Worm (Caenorhabditis elegans) whole organism, L3 larva: ENCODE measurements around the gene C16C8.22.

ENCODE experiments used
- R02D3.7 ChIP-seq: fragments of 150-350 bp; optimal IDR thresholded peaks from 2 replicates; lab custom pipeline; 2014; ENCODE audit warnings: missing biosample characterization, missing genetic modification characterization
- ZK546.5 ChIP-seq: sonication (generic microtip); optimal IDR thresholded peaks from 2 replicates; lab custom pipeline; 2017; ENCODE audit warnings: missing biosample characterization, missing genetic modification characterization
- aly-2 ChIP-seq: fragments of 150-350 bp; optimal IDR thresholded peaks from 2 replicates; lab custom pipeline; 2014; ENCODE audit warnings: missing biosample characterization, missing genetic modification characterization
- ama-1 ChIP-seq: fragments of 150-350 bp; optimal IDR thresholded peaks from 2 replicates; lab custom pipeline; 2018
- ceh-16 ChIP-seq: sonication (generic microtip); optimal IDR thresholded peaks from 2 replicates; lab custom pipeline; 2017; ENCODE audit warnings: missing biosample characterization, missing genetic modification characterization
- ceh-28 ChIP-seq: fragments of 150-350 bp; optimal IDR thresholded peaks from 2 replicates; lab custom pipeline; 2014; ENCODE audit warnings: missing biosample characterization, missing genetic modification reagents, missing genetic modification characterization
- ceh-82 ChIP-seq: fragments of 150-350 bp; optimal IDR thresholded peaks from 2 replicates; lab custom pipeline; 2014; ENCODE audit warnings: missing biosample characterization, missing genetic modification characterization
- ceh-9 ChIP-seq: sonication (generic microtip); optimal IDR thresholded peaks from 2 replicates; lab custom pipeline; 2018; ENCODE audit warnings: missing biosample characterization, missing genetic modification characterization
- daf-12 ChIP-seq: fragments of 150-350 bp; optimal IDR thresholded peaks from 2 replicates; lab custom pipeline; 2014; ENCODE audit warnings: missing biosample characterization, missing genetic modification reagents, missing genetic modification characterization
- egl-27 ChIP-seq: sonication (generic microtip); optimal IDR thresholded peaks from 4 replicates; lab custom pipeline; 2017; ENCODE audit warnings: missing biosample characterization, missing genetic modification reagents, missing genetic modification characterization
- egl-5 ChIP-seq: fragments of 150-350 bp; optimal IDR thresholded peaks from 2 replicates; lab custom pipeline; 2017; ENCODE audit warnings: missing biosample characterization, missing genetic modification reagents, missing genetic modification characterization, inconsistent platforms
- elt-1 ChIP-seq: fragments of 150-350 bp; optimal IDR thresholded peaks from 2 replicates; lab custom pipeline; 2014; ENCODE audit warnings: missing biosample characterization, missing genetic modification characterization
- elt-3 ChIP-seq, 3 experiments: fragments of 150-350 bp in 1 of 3; sonication (generic microtip) in 2 of 3; optimal IDR thresholded peaks; 2 replicates in 2 of 3; 4 replicates in 1 of 3; lab custom pipeline; 2014 to 2017; ENCODE audit warnings: missing biosample characterization in 3 of 3, missing genetic modification characterization in 3 of 3
- eor-1 ChIP-seq, 2 experiments: fragments of 150-350 bp; optimal IDR thresholded peaks; 2 replicates each; lab custom pipeline; 2014 to 2018; ENCODE audit warnings: missing biosample characterization in 2 of 2, missing genetic modification characterization in 2 of 2
- fkh-10 ChIP-seq: sonication (generic microtip); optimal IDR thresholded peaks from 2 replicates; lab custom pipeline; 2017; ENCODE audit warnings: missing biosample characterization, missing genetic modification reagents, missing genetic modification characterization
- fkh-2 ChIP-seq: fragments of 150-350 bp; optimal IDR thresholded peaks from 2 replicates; lab custom pipeline; 2014; ENCODE audit warnings: missing biosample characterization, missing genetic modification reagents, missing genetic modification characterization
- fos-1 ChIP-seq: fragments of 150-350 bp; optimal IDR thresholded peaks from 2 replicates; lab custom pipeline; 2014; ENCODE audit warnings: missing biosample characterization, missing genetic modification characterization
- hmg-11 ChIP-seq: sonication (generic microtip); optimal IDR thresholded peaks from 2 replicates; lab custom pipeline; 2016; ENCODE audit warnings: missing genetic modification characterization, missing compliant biosample characterization
- jun-1 ChIP-seq: fragments of 150-350 bp; optimal IDR thresholded peaks from 2 replicates; lab custom pipeline; 2014; ENCODE audit warnings: missing biosample characterization, missing genetic modification reagents, missing genetic modification characterization
- lin-39 ChIP-seq: fragments of 150-350 bp; optimal IDR thresholded peaks from 2 replicates; lab custom pipeline; 2018; ENCODE audit warnings: missing biosample characterization, missing genetic modification reagents, missing genetic modification characterization
- lsy-12 ChIP-seq: sonication (generic microtip); optimal IDR thresholded peaks from 2 replicates; lab custom pipeline; 2016; ENCODE audit warnings: mild to moderate bottlenecking, missing genetic modification characterization, missing compliant biosample characterization
- mdl-1 ChIP-seq: fragments of 150-350 bp; optimal IDR thresholded peaks from 2 replicates; lab custom pipeline; 2014; ENCODE audit warnings: missing biosample characterization, missing genetic modification characterization
- mml-1 ChIP-seq: fragments of 150-350 bp; sonication (generic microtip); optimal IDR thresholded peaks from 3 replicates; lab custom pipeline; 2014; ENCODE audit warnings: missing biosample characterization, missing genetic modification characterization
- nfya-1 ChIP-seq: sonication (generic microtip); optimal IDR thresholded peaks from 2 replicates; lab custom pipeline; 2017; ENCODE audit warnings: missing genetic modification characterization, mild to moderate bottlenecking, missing compliant biosample characterization, antibody characterized with exemption, moderate library complexity; ENCODE audit not compliant: insufficient read depth
- nhr-11 ChIP-seq: fragments of 150-350 bp; optimal IDR thresholded peaks from 2 replicates; lab custom pipeline; 2014; ENCODE audit warnings: missing biosample characterization, missing genetic modification characterization
- nhr-12 ChIP-seq: fragments of 150-350 bp; optimal IDR thresholded peaks from 2 replicates; lab custom pipeline; 2014; ENCODE audit warnings: missing biosample characterization, missing genetic modification characterization
- nhr-23 ChIP-seq: fragments of 150-350 bp; optimal IDR thresholded peaks from 2 replicates; lab custom pipeline; 2014; ENCODE audit warnings: missing biosample characterization, missing genetic modification reagents, missing genetic modification characterization
- nhr-237 ChIP-seq: fragments of 150-350 bp; optimal IDR thresholded peaks from 2 replicates; lab custom pipeline; 2014; ENCODE audit warnings: missing biosample characterization, missing genetic modification characterization
- nhr-25 ChIP-seq: sonication (generic microtip); optimal IDR thresholded peaks from 2 replicates; lab custom pipeline; 2017; ENCODE audit warnings: missing biosample characterization, missing genetic modification characterization
- nhr-28 ChIP-seq: fragments of 150-350 bp; optimal IDR thresholded peaks from 2 replicates; lab custom pipeline; 2014; ENCODE audit warnings: missing biosample characterization, missing genetic modification characterization
- nhr-43 ChIP-seq: sonication (generic microtip); optimal IDR thresholded peaks from 2 replicates; lab custom pipeline; 2016; ENCODE audit warnings: mild to moderate bottlenecking, missing genetic modification characterization, missing compliant biosample characterization; ENCODE audit not compliant: poor library complexity, severe bottlenecking
- nhr-67 ChIP-seq: fragments of 150-350 bp; optimal IDR thresholded peaks from 2 replicates; lab custom pipeline; 2014; ENCODE audit warnings: missing biosample characterization, missing genetic modification characterization
- nhr-76 ChIP-seq: fragments of 150-350 bp; sonication (generic microtip); optimal IDR thresholded peaks from 5 replicates; lab custom pipeline; 2014; ENCODE audit warnings: missing biosample characterization, missing genetic modification characterization
- nhr-77 ChIP-seq: fragments of 150-350 bp; optimal IDR thresholded peaks from 2 replicates; lab custom pipeline; 2014; ENCODE audit warnings: missing biosample characterization, missing genetic modification characterization
- pha-4 ChIP-seq: fragments of 150-350 bp; optimal IDR thresholded peaks from 2 replicates; lab custom pipeline; 2014; ENCODE audit warnings: missing biosample characterization, missing genetic modification reagents, missing genetic modification characterization
- pqm-1 ChIP-seq: fragments of 150-350 bp; optimal IDR thresholded peaks from 2 replicates; lab custom pipeline; 2017; ENCODE audit warnings: missing biosample characterization, missing genetic modification characterization, inconsistent platforms
- sea-2 ChIP-seq: fragments of 150-350 bp; sonication (generic microtip); optimal IDR thresholded peaks from 4 replicates; lab custom pipeline; 2014; ENCODE audit warnings: missing biosample characterization, missing genetic modification reagents, missing genetic modification characterization
- skn-1 ChIP-seq: fragments of 150-350 bp; optimal IDR thresholded peaks from 2 replicates; lab custom pipeline; 2014; ENCODE audit warnings: missing biosample characterization, missing genetic modification characterization
- snpc-4 ChIP-seq: fragments of 150-350 bp; optimal IDR thresholded peaks from 2 replicates; lab custom pipeline; 2014; ENCODE audit warnings: missing biosample characterization, missing genetic modification characterization
- unc-39 ChIP-seq: sonication (generic microtip); optimal IDR thresholded peaks from 4 replicates; lab custom pipeline; 2017; ENCODE audit warnings: missing biosample characterization, missing genetic modification characterization
- unc-62 ChIP-seq: fragments of 150-350 bp; sonication (generic microtip); optimal IDR thresholded peaks from 4 replicates; lab custom pipeline; 2014; ENCODE audit warnings: missing biosample characterization, missing genetic modification reagents, missing genetic modification characterization
- zag-1 ChIP-seq: fragments of 150-350 bp; optimal IDR thresholded peaks from 2 replicates; lab custom pipeline; 2014; ENCODE audit warnings: missing biosample characterization, missing genetic modification characterization
- ztf-4 ChIP-seq: fragments of 150-350 bp; optimal IDR thresholded peaks from 2 replicates; lab custom pipeline; 2014; ENCODE audit warnings: missing biosample characterization, missing genetic modification characterization

The C16C8.22 gene

DNA sequence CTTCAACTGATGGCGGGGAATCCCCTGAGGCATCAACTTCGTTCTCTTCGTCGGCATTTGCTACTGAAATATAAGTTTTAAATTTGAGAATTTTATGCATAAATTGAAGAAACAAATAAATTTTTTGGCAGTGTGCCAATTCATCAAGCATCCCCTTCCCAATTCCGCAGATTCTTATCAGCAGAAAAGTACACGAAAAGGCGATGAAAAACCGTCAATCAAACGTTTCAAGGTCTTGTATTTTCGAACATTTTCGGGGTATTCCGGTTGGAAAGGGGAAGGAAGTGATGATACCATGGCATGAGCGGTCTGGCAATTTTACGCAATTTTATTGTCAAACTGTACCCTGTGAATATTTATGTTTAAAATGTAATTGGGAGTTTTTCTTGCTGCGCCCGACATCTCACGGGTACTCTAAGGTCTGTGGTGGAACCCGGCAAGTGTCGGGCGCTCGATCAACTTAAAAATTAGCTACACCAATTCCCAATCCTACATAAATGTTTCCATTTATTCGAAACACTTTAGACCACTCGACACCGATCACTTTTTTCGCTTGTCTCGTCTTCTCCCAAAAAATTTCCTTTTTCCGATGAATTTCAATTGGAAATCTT lies 8.1 kb downstream of the C16C8.22 start:
- TF ChIP-seq lsy-12 (no peak), fkh-10 (GFP tag; lab: Kevin White, UChicago) (no peak), pha-4 (tag; lab: Kevin White, UChicago) (no peak), jun-1 (no peak), nhr-76 (tag; lab: Kevin White, UChicago) (no peak), mdl-1 (tag; lab: Kevin White, UChicago) (no peak), nfya-1 (no peak), ama-1 (peak; percentile 19), nhr-23 (tag; lab: Kevin White, UChicago) (no peak), unc-62 (GFP tag; lab: Kevin White, UChicago) (peak; percentile 43), nhr-12 (tag; lab: Kevin White, UChicago) (no peak), pqm-1 (no peak), elt-3 (tag; optimal IDR thresholded peaks at IDR 0.05; lab: Kevin White, UChicago) (no peak), egl-27 (tag; lab: Kevin White, UChicago) (no peak), ceh-9 (tag; lab: Kevin White, UChicago) (no peak), R02D3.7 (tag; lab: Kevin White, UChicago) (no peak), nhr-11 (no peak), egl-5 (tag; lab: Kevin White, UChicago) (no peak), nhr-237 (tag; lab: Kevin White, UChicago) (no peak), elt-1 (tag; lab: Kevin White, UChicago) (peak; percentile 77), mml-1 (tag; lab: Kevin White, UChicago) (no peak), aly-2 (tag; lab: Kevin White, UChicago) (no peak), nhr-77 (tag; lab: Kevin White, UChicago) (no peak), fos-1 (tag; lab: Kevin White, UChicago) (no peak), sea-2 (no peak), ztf-4 (tag; lab: Kevin White, UChicago) (no peak), snpc-4 (peak; percentile 78), nhr-25 (tag; lab: Kevin White, UChicago) (peak; percentile 56), ceh-28 (no peak), nhr-28 (tag; lab: Kevin White, UChicago) (no peak), zag-1 (no peak), ZK546.5 (tag; lab: Kevin White, UChicago) (no peak), hmg-11 (tag; lab: Kevin White, UChicago) (no peak), skn-1 (no peak), fkh-2 (tag; lab: Kevin White, UChicago) (no peak), ceh-82 (tag; lab: Kevin White, UChicago) (no peak), nhr-43 (tag; lab: Kevin White, UChicago) (peak; percentile 43), nhr-67 (tag; lab: Kevin White, UChicago) (no peak), eor-1 (tag; optimal IDR thresholded peaks at IDR 0.05; lab: Kevin White, UChicago) (no peak), unc-39 (tag; lab: Kevin White, UChicago) (no peak), ceh-16 (tag; lab: Kevin White, UChicago) (no peak), lin-39 (no peak)

DNA sequence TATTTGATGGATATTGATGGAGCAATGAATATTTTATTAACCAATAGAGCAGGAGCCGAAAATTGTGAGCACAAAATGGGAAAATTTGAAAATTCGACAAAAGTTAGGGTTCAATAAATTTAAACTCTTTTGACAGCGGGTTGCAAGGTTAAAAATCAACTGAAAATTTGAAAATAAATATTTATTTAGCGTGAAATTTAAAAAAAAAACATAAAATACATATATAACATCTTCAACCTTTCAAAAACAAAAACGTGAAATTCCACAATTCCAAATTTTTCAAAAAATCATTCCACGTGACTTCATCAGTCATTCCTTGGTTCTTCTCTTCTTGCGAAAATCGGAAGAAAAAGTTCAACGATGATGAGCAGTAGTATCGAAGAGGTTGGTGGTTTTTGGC lies 13.7 kb downstream of the C16C8.22 start, which contains the start of gene C16C8.18:
Gene C16C8.18, plus strand, starts transcription at position 301 of the 400 bp plus-strand sequence.
- no peak for TF ChIP-seq pqm-1
- no peak for TF ChIP-seq nhr-11
- no peak for TF ChIP-seq hmg-11 (tag; lab: Kevin White, UChicago)
- TF ChIP-seq daf-12 (tag; lab: Kevin White, UChicago) = no peak
- TF ChIP-seq R02D3.7 (tag; lab: Kevin White, UChicago) = no peak
- no peak for TF ChIP-seq ztf-4 (tag; lab: Kevin White, UChicago)
- no peak for TF ChIP-seq ceh-82 (tag; lab: Kevin White, UChicago)
- TF ChIP-seq fos-1 (tag; lab: Kevin White, UChicago) = no peak
- no peak for TF ChIP-seq pha-4 (tag; lab: Kevin White, UChicago)
- no peak for TF ChIP-seq nhr-25 (tag; lab: Kevin White, UChicago)
- TF ChIP-seq nhr-77 (tag; lab: Kevin White, UChicago) = no peak
